Fruit fly (Drosophila melanogaster): ENCODE results near the gene png.

- TF ChIP-seq CG9948 (tag; optimal IDR thresholded peaks at IDR 0.05), result peak; percentile 75
- TF ChIP-seq EcR (GFP tag; optimal IDR thresholded peaks at IDR 0.05), result no peak
- 0 out of 2 replicates have a peak, but pooled peaks have one; percentile 33 for TF ChIP-seq CG10348 (GFP tag; IDR thresholded peaks at IDR 0.05)
- TF ChIP-seq CG34367 (tag; optimal IDR thresholded peaks at IDR 0.05), result peak; percentile 78
Observed at dm6 chrX:1398455-1399055, 41.2 kb upstream of the png start.
